Worm (Caenorhabditis elegans) whole organism, L1 larva: ENCODE results near the gene K09F6.13.

Experiments
- ceh-8 ChIP-seq: fragments of 200-800 bp; sonication (Bioruptor generic); optimal IDR thresholded peaks from 2 replicates; lab custom pipeline; 2018; ENCODE audit warnings: mild to moderate bottlenecking, missing genetic modification characterization, moderate library complexity, missing compliant biosample characterization
- ceh-88 ChIP-seq: fragments of 200-800 bp; sonication (Bioruptor generic); IDR thresholded peaks from 2 replicates; pipeline ENCODE4 v1.3.6; 2022; ENCODE audit warnings: missing genetic modification characterization, missing compliant biosample characterization
- ces-1 ChIP-seq: fragments of 150-350 bp; optimal IDR thresholded peaks from 2 replicates; lab custom pipeline; 2014; ENCODE audit warnings: missing biosample characterization, missing genetic modification reagents, missing genetic modification characterization
- dpl-1 ChIP-seq, 3 experiments: fragments of 150-350 bp in 2 of 3; sonication (generic microtip) in 1 of 3; optimal IDR thresholded peaks; 2 replicates each; lab custom pipeline; 2014 to 2017; ENCODE audit warnings: missing biosample characterization in 3 of 3, missing genetic modification characterization in 3 of 3, missing genetic modification reagents in 3 of 3
- dsc-1 ChIP-seq: sonication (generic microtip); optimal IDR thresholded peaks from 2 replicates; lab custom pipeline; 2016; ENCODE audit warnings: mild to moderate bottlenecking, missing genetic modification characterization, missing compliant biosample characterization
- efl-1 ChIP-seq, 4 experiments: fragments of 150-350 bp; optimal IDR thresholded peaks in 3 of 4; peaks in 1 of 4; 1 replicate in 1 of 4; 2 replicates in 3 of 4; lab custom pipeline; 2014; ENCODE audit warnings: missing biosample characterization in 2 of 4, missing genetic modification characterization in 2 of 4, missing genetic modification reagents in 2 of 4
- egl-13 ChIP-seq: sonication (generic microtip); optimal IDR thresholded peaks from 2 replicates; lab custom pipeline; 2016; ENCODE audit warnings: missing genotype, missing genetic modification reagents, missing genetic modification characterization, missing compliant biosample characterization
- elt-2 ChIP-seq: sonication (generic microtip); optimal IDR thresholded peaks from 2 replicates; lab custom pipeline; 2016; ENCODE audit warnings: missing genetic modification characterization, mild to moderate bottlenecking, inconsistent platforms, missing compliant biosample characterization, missing genetic modification reagents
- fkh-10 ChIP-seq: sonication (generic microtip); optimal IDR thresholded peaks from 2 replicates; lab custom pipeline; 2017; ENCODE audit warnings: missing biosample characterization, missing genetic modification reagents, missing genetic modification characterization
- fkh-4 ChIP-seq: sonication (generic microtip); optimal IDR thresholded peaks from 2 replicates; lab custom pipeline; 2016; ENCODE audit warnings: missing compliant biosample characterization, missing genetic modification characterization, borderline replicate concordance
- fkh-8 ChIP-seq: sonication (generic microtip); optimal IDR thresholded peaks from 2 replicates; lab custom pipeline; 2016; ENCODE audit warnings: mild to moderate bottlenecking, missing genetic modification characterization, missing compliant biosample characterization
- fos-1 ChIP-seq: fragments of 150-350 bp; optimal IDR thresholded peaks from 2 replicates; lab custom pipeline; 2014; ENCODE audit warnings: missing biosample characterization, missing genetic modification characterization
- isw-1 ChIP-seq: fragments of 200-800 bp; sonication (Bioruptor generic); IDR thresholded peaks from 2 replicates; pipeline ENCODE4 v1.3.6; 2022; ENCODE audit warnings: missing genetic modification characterization, missing compliant biosample characterization
- lin-13 ChIP-seq: fragments of 150-350 bp; optimal IDR thresholded peaks from 2 replicates; lab custom pipeline; 2014; ENCODE audit warnings: missing biosample characterization, missing genetic modification reagents, missing genetic modification characterization
- lin-14 ChIP-seq: fragments of 200-800 bp; sonication (Bioruptor generic); optimal IDR thresholded peaks from 2 replicates; lab custom pipeline; 2018; ENCODE audit warnings: mild to moderate bottlenecking, missing genetic modification characterization, moderate library complexity, missing compliant biosample characterization
- lin-15B ChIP-seq: fragments of 150-350 bp; sonication (generic microtip); optimal IDR thresholded peaks from 3 replicates; lab custom pipeline; 2014; ENCODE audit warnings: missing biosample characterization, missing genetic modification characterization
- lin-35 ChIP-seq, 2 experiments: fragments of 150-350 bp; optimal IDR thresholded peaks; 2 replicates each; lab custom pipeline; 2014; ENCODE audit warnings: missing biosample characterization in 2 of 2, missing genetic modification characterization in 2 of 2, missing genetic modification reagents in 2 of 2
- lir-3 ChIP-seq: sonication (generic microtip); optimal IDR thresholded peaks from 2 replicates; lab custom pipeline; 2016; ENCODE audit warnings: mild to moderate bottlenecking, missing genetic modification characterization, moderate library complexity, missing compliant biosample characterization; ENCODE audit not compliant: poor library complexity
- lsy-2 ChIP-seq, 2 experiments: fragments of 150-350 bp; optimal IDR thresholded peaks; 2 replicates each; lab custom pipeline; 2014; ENCODE audit warnings: missing biosample characterization in 2 of 2, missing genetic modification characterization in 2 of 2
- mab-9 ChIP-seq: fragments of 200-800 bp; sonication (Bioruptor generic); IDR thresholded peaks from 2 replicates; pipeline ENCODE4 v1.3.6; 2022; ENCODE audit warnings: missing genetic modification reagents, missing genetic modification characterization, missing compliant biosample characterization
- mep-1 ChIP-seq: fragments of 150-350 bp; optimal IDR thresholded peaks from 2 replicates; lab custom pipeline; 2014; ENCODE audit warnings: missing biosample characterization, missing genetic modification characterization
- nhr-76 ChIP-seq: sonication (generic microtip); optimal IDR thresholded peaks from 2 replicates; lab custom pipeline; 2017; ENCODE audit warnings: missing biosample characterization, missing genetic modification characterization
- nhr-77 ChIP-seq: fragments of 150-350 bp; optimal IDR thresholded peaks from 2 replicates; lab custom pipeline; 2014; ENCODE audit warnings: missing biosample characterization, missing genetic modification characterization
- nhr-84 ChIP-seq: sonication (generic microtip); optimal IDR thresholded peaks from 2 replicates; lab custom pipeline; 2017; ENCODE audit warnings: missing biosample characterization, missing genetic modification characterization
- pax-3 ChIP-seq: fragments of 200-800 bp; sonication (Bioruptor generic); optimal IDR thresholded peaks from 2 replicates; lab custom pipeline; 2018; ENCODE audit warnings: mild to moderate bottlenecking, missing genetic modification characterization, moderate library complexity, missing compliant biosample characterization
- skn-1 ChIP-seq: fragments of 150-350 bp; optimal IDR thresholded peaks from 2 replicates; lab custom pipeline; 2014; ENCODE audit warnings: missing biosample characterization, missing genetic modification characterization
- snu-23 ChIP-seq: sonication (generic microtip); optimal IDR thresholded peaks from 2 replicates; lab custom pipeline; 2016; ENCODE audit warnings: missing genetic modification characterization, missing compliant biosample characterization
- swsn-7 ChIP-seq: sonication (generic microtip); optimal IDR thresholded peaks from 2 replicates; lab custom pipeline; 2016; ENCODE audit warnings: missing genetic modification characterization, missing compliant biosample characterization
- tlp-1 ChIP-seq: fragments of 150-350 bp; optimal IDR thresholded peaks from 2 replicates; lab custom pipeline; 2014; ENCODE audit warnings: missing biosample characterization, missing genetic modification characterization
- unc-98 ChIP-seq: fragments of 200-800 bp; sonication (Bioruptor generic); IDR thresholded peaks from 2 replicates; pipeline ENCODE4 v1.3.6; 2022; ENCODE audit warnings: missing genetic modification characterization, missing compliant biosample characterization
- zag-1 ChIP-seq: fragments of 150-350 bp; optimal IDR thresholded peaks from 2 replicates; lab custom pipeline; 2014; ENCODE audit warnings: missing biosample characterization, missing genetic modification characterization
- zip-4 ChIP-seq: fragments of 200-800 bp; sonication (Bioruptor generic); optimal IDR thresholded peaks from 2 replicates; lab custom pipeline; 2018; ENCODE audit warnings: mild to moderate bottlenecking, missing genetic modification characterization, moderate library complexity, missing compliant biosample characterization
- ztf-11 ChIP-seq, 2 experiments: sonication (generic microtip); optimal IDR thresholded peaks; 2 replicates each; lab custom pipeline; 2016 to 2017; ENCODE audit warnings: missing genetic modification characterization in 2 of 2, missing biosample characterization in 1 of 2, missing compliant biosample characterization in 1 of 2
- ztf-4 ChIP-seq: fragments of 150-350 bp; optimal IDR thresholded peaks from 2 replicates; lab custom pipeline; 2014; ENCODE audit warnings: missing biosample characterization, missing genetic modification characterization

The K09F6.13 gene

DNA sequence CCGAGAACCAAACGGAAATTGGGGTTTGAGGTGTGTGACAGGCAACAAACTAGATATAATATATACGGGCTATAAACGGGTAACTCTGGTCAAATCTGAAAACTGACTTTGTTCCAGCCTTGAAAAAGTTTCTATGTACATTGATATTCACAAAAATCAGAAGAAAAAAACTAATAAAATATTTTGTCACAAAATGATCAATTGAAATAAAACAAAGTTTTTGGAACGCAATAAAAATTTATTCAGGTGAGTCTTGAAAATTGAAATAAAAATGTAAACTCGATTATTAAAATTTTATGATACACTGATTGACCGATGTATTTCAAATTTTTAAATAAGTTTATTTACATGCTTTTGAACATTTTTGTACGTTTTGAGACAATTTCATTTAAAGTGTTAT, 13.4 kb downstream of the K09F6.13 start, which contains the start of gene B0281.6:
Gene B0281.6 (minus strand): TSS at position 101 of the 400 bp plus-strand sequence.
- no peak for TF ChIP-seq nhr-77
- no peak for TF ChIP-seq fos-1
- TF ChIP-seq ztf-11 (tag; optimal IDR thresholded peaks at IDR 0.05; lab: Kevin White, UChicago), result no peak
- TF ChIP-seq skn-1, result no peak
- no peak for TF ChIP-seq unc-98 (GFP tag; lab: Robert Waterston, UW)
- no peak for TF ChIP-seq lin-13
- TF ChIP-seq efl-1 (optimal IDR thresholded peaks at IDR 0.05; lab: Kevin White, UChicago), result no peak
- peak in 1 of 2 experiments; percentile 22 for TF ChIP-seq efl-1 (GFP tag; optimal IDR thresholded peaks at IDR 0.05 in 1 of 2; lab: Kevin White, UChicago)
- TF ChIP-seq lsy-2 (tag; optimal IDR thresholded peaks at IDR 0.05; lab: Kevin White, UChicago), result no peak

DNA sequence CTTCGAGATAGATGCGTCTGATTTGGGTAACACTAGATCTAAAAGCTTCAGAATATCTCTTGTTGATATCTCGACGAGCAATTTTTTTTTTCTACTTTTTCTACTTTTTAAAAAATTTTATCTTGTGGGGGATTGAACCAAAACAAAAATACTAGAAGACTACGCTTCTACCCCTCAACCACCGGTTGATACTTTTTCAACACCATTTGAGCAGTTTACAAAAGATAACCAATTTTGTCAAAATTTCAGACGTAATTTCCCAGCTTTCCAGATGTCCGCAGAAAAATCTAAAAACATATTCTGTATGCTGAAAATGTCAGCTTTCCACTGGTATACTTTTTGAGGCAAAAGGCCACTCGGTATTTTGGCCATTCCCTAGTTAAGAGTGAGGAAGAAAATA, 15.7 kb downstream of the K09F6.13 start:
- TF ChIP-seq zip-4 (GFP tag; lab: Kevin White, UChicago) (no peak), ceh-88 (GFP tag; lab: Robert Waterston, UW) (no peak), egl-13 (tag; lab: Kevin White, UChicago) (no peak), fkh-4 (tag; lab: Kevin White, UChicago) (no peak), nhr-84 (tag; lab: Kevin White, UChicago) (no peak), mep-1 (tag; lab: Kevin White, UChicago) (no peak), fos-1 (no peak), nhr-77 (no peak), lin-14 (GFP tag; lab: Kevin White, UChicago) (no peak), fkh-8 (tag; lab: Kevin White, UChicago) (no peak), mab-9 (GFP tag; lab: Robert Waterston, UW) (no peak)

DNA sequence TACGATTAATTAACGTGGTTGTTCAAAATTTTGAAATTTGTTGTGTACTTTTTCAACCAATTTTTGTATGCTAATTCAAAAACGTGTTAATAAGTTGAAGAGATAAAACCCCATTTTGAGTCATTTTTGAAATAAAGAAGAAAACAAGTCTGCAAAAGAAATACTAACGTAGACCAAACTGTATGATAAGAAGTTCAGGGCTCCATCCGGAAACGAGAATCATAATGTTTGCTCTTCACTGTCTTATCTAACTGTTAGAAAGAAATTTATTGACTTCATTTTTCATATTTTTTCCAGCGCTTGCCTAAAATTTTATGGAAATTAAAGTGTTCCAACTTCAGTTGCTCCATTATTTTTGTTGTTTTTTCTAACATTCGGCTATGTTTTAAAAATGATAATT, 16.6 kb downstream of the K09F6.13 start:
- peak; percentile 58 for TF ChIP-seq elt-2 (tag; lab: Kevin White, UChicago)
- no peak for TF ChIP-seq efl-1 (optimal IDR thresholded peaks at IDR 0.05; lab: Kevin White, UChicago)
- peak in 1 of 2 experiments; percentile 85 for TF ChIP-seq efl-1 (GFP tag; optimal IDR thresholded peaks at IDR 0.05 in 1 of 2; lab: Kevin White, UChicago)
- no peak for TF ChIP-seq dpl-1 (GFP tag; optimal IDR thresholded peaks at IDR 0.05; lab: Kevin White, UChicago)
- TF ChIP-seq, all 84 proteins: peak for 2

DNA sequence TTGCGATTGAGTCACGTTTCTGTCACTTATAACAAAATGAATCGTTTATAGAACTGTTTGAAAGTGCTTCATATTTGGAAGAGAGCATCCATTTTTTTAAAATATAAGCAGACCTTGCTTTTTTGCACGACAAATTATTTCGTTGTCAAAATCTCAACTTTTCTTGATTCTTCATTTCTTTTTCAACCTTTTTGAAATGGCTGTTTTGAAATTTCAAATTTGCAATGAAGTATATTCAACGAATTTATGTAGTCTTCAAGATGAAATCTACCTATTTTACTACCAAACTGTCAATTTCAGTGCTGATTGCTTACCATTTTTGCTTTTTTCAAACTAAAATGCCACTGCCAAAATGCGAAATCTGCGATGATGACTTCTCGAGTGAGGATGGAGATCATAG, 17.8 kb downstream of the K09F6.13 start, which contains the start of gene B0281.3:
Gene B0281.3 (plus strand): TSS at position 301 of the 400 bp plus-strand sequence.
- no peak for TF ChIP-seq fkh-8 (tag; lab: Kevin White, UChicago)
- TF ChIP-seq dsc-1, result no peak
- TF ChIP-seq nhr-77, result no peak
- TF ChIP-seq lin-35 (GFP tag; optimal IDR thresholded peaks at IDR 0.05; lab: Kevin White, UChicago), result no peak
- TF ChIP-seq lir-3 (tag; lab: Kevin White, UChicago), result no peak
- no peak for TF ChIP-seq fkh-10 (GFP tag; lab: Kevin White, UChicago)
- no peak for TF ChIP-seq isw-1
- no peak for TF ChIP-seq nhr-76 (tag; lab: Kevin White, UChicago)
- no peak for TF ChIP-seq fkh-4 (tag; lab: Kevin White, UChicago)
- TF ChIP-seq ztf-4 (tag; lab: Kevin White, UChicago), result no peak
- TF ChIP-seq elt-2 (tag; lab: Kevin White, UChicago), result no peak
- no peak for TF ChIP-seq efl-1 (optimal IDR thresholded peaks at IDR 0.05; lab: Kevin White, UChicago)
- TF ChIP-seq efl-1 (GFP tag; optimal IDR thresholded peaks at IDR 0.05 in 1 of 2; lab: Kevin White, UChicago), result no peak
- no peak for TF ChIP-seq snu-23 (GFP tag; lab: Kevin White, UChicago)
- TF ChIP-seq swsn-7 (tag; lab: Kevin White, UChicago), result no peak
- no peak for TF ChIP-seq ces-1 (GFP tag; lab: Kevin White, UChicago)
- no peak for TF ChIP-seq tlp-1 (tag; lab: Kevin White, UChicago)
- TF ChIP-seq unc-98 (GFP tag; lab: Robert Waterston, UW), result no peak
- TF ChIP-seq zip-4 (GFP tag; lab: Kevin White, UChicago), result no peak

DNA sequence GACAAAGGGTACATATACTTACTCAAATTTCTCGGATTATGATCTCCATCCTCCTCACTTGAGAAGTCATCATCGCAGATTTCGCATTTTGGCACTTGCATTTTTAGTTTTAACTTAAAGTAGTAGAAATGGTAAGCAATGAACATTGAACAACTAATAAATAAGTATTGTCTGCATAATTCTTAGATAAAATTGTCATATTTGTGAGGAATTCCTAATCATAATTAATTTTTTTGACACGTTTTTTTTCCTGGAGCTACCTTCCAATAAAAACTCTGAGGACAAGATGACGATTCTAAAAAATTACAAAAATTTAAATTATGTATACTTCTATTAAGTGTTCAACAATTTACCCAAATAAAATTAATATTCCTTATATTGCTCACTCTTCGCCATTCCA, 23.8 kb downstream of the K09F6.13 start, which contains the start of the genes trim-21 and B0281.1:
Gene trim-21 (minus strand): TSS at position 101 of the 400 bp plus-strand sequence.
Gene B0281.1 (plus strand): TSS at position 321 of the 400 bp plus-strand sequence.
- no peak for TF ChIP-seq pax-3 (tag; lab: Kevin White, UChicago)
- TF ChIP-seq snu-23 (GFP tag; lab: Kevin White, UChicago), result no peak
- no peak for TF ChIP-seq zag-1 (tag; lab: Kevin White, UChicago)
- TF ChIP-seq ceh-8 (GFP tag; lab: Kevin White, UChicago), result no peak
- no peak for TF ChIP-seq lin-15B (tag; lab: Kevin White, UChicago)
